Worm (Caenorhabditis elegans): ENCODE data around the gene aqp-11.

aqp-11 gene

ce11 chrIII:13714950-13715349, 41.9 kb downstream of the aqp-11 start:
- TF ChIP-seq nhr-76 (tag; optimal IDR thresholded peaks at IDR 0.05) (no peak), nhr-28 (tag; optimal IDR thresholded peaks at IDR 0.05) (no peak)

ce11 chrIII:13716266-13716665, 43.2 kb downstream of the aqp-11 start:
- TF ChIP-seq M03D4.4 (tag; optimal IDR thresholded peaks at IDR 0.05) (no peak), pha-4 (tag; optimal IDR thresholded peaks at IDR 0.05) (no peak), lin-13 (tag; optimal IDR thresholded peaks at IDR 0.05) (no peak), nhr-28 (tag; optimal IDR thresholded peaks at IDR 0.05) (no peak), drap-1 (GFP tag; optimal IDR thresholded peaks at IDR 0.05) (no peak), elt-3 (tag; optimal IDR thresholded peaks at IDR 0.05) (no peak), lin-32 (GFP tag; optimal IDR thresholded peaks at IDR 0.05) (no peak), tbx-8 (GFP tag; optimal IDR thresholded peaks at IDR 0.05) (no peak), ceh-43 (GFP tag; optimal IDR thresholded peaks at IDR 0.05) (no peak), hlh-1 (tag; optimal IDR thresholded peaks at IDR 0.05) (no peak), nhr-12 (tag; optimal IDR thresholded peaks at IDR 0.05) (no peak), blmp-1 (tag; optimal IDR thresholded peaks at IDR 0.05) (no peak), ztf-11 (tag; optimal IDR thresholded peaks at IDR 0.05) (no peak)

ce11 chrIII:13716831-13717230, 43.8 kb downstream of the aqp-11 start:
- no peak for TF ChIP-seq drap-1 (GFP tag; optimal IDR thresholded peaks at IDR 0.05)
- no peak for TF ChIP-seq snpc-4 (tag; optimal IDR thresholded peaks at IDR 0.05)
- TF ChIP-seq lsy-2 (tag; optimal IDR thresholded peaks at IDR 0.05) = no peak
- TF ChIP-seq elt-3 (tag; optimal IDR thresholded peaks at IDR 0.05) = no peak
- TF ChIP-seq pha-4 (tag; optimal IDR thresholded peaks at IDR 0.05) = no peak
- TF ChIP-seq tbx-8 (GFP tag; optimal IDR thresholded peaks at IDR 0.05) = no peak
- no peak for TF ChIP-seq nhr-76 (tag; optimal IDR thresholded peaks at IDR 0.05)
- TF ChIP-seq mls-2 (tag; optimal IDR thresholded peaks at IDR 0.05) = no peak
- TF ChIP-seq ceh-83 (GFP tag; optimal IDR thresholded peaks at IDR 0.05) = no peak
- no peak for TF ChIP-seq cnd-1 (tag; optimal IDR thresholded peaks at IDR 0.05)
- no peak for TF ChIP-seq hlh-1 (tag; optimal IDR thresholded peaks at IDR 0.05)
- TF ChIP-seq ceh-39 (tag; optimal IDR thresholded peaks at IDR 0.05) = no peak
- no peak for TF ChIP-seq sem-2 (GFP tag; optimal IDR thresholded peaks at IDR 0.05)

ce11 chrIII:13717505-13717904, 44.4 kb downstream of the aqp-11 start:
- TF ChIP-seq mab-5 (tag; optimal IDR thresholded peaks at IDR 0.05) = no peak
- TF ChIP-seq sptf-1 (tag; optimal IDR thresholded peaks at IDR 0.05) = peak; percentile 17
- TF ChIP-seq elt-3 (tag; optimal IDR thresholded peaks at IDR 0.05) = no peak
- TF ChIP-seq pha-4 (tag; optimal IDR thresholded peaks at IDR 0.05) = peak; percentile 55
- peak; percentile 5 for TF ChIP-seq ztf-11 (tag; optimal IDR thresholded peaks at IDR 0.05)
- peak; percentile 53 for TF ChIP-seq M03D4.4 (tag; optimal IDR thresholded peaks at IDR 0.05)
- TF ChIP-seq nhr-12 (tag; optimal IDR thresholded peaks at IDR 0.05) = no peak
- no peak for TF ChIP-seq snpc-4 (tag; optimal IDR thresholded peaks at IDR 0.05)
- TF ChIP-seq nhr-2 (tag; optimal IDR thresholded peaks at IDR 0.05) = peak; percentile 74
- TF ChIP-seq mls-2 (tag; optimal IDR thresholded peaks at IDR 0.05) = peak; percentile 73
- TF ChIP-seq blmp-1 (tag; optimal IDR thresholded peaks at IDR 0.05) = no peak
- no peak for TF ChIP-seq nhr-237 (tag; optimal IDR thresholded peaks at IDR 0.05)
- peak; percentile 8 for TF ChIP-seq mep-1 (tag; optimal IDR thresholded peaks at IDR 0.05)
- TF ChIP-seq nhr-76 (tag; optimal IDR thresholded peaks at IDR 0.05) = no peak
- no peak for TF ChIP-seq ceh-83 (GFP tag; optimal IDR thresholded peaks at IDR 0.05)
- TF ChIP-seq lsy-2 (tag; optimal IDR thresholded peaks at IDR 0.05) = peak; percentile 34
- peak; percentile 99 for TF ChIP-seq unc-120 (tag; optimal IDR thresholded peaks at IDR 0.05; ENCODE audit: poor library complexity, severe bottlenecking)
- TF ChIP-seq tbx-8 (GFP tag; optimal IDR thresholded peaks at IDR 0.05) = no peak
- TF ChIP-seq bed-3 (GFP tag; optimal IDR thresholded peaks at IDR 0.05) = no peak
- TF ChIP-seq ham-2 (GFP tag; optimal IDR thresholded peaks at IDR 0.05) = peak; percentile 84
- peak; percentile 69 for TF ChIP-seq drap-1 (GFP tag; optimal IDR thresholded peaks at IDR 0.05)
- TF ChIP-seq zip-8 (tag; optimal IDR thresholded peaks at IDR 0.05) = no peak
- TF ChIP-seq ceh-39 (tag; optimal IDR thresholded peaks at IDR 0.05) = no peak
- peak; percentile 53 for TF ChIP-seq cnd-1 (tag; optimal IDR thresholded peaks at IDR 0.05)
- TF ChIP-seq ceh-43 (GFP tag; optimal IDR thresholded peaks at IDR 0.05) = no peak
- peak; percentile 55 for TF ChIP-seq ces-1 (GFP tag; optimal IDR thresholded peaks at IDR 0.05)
- no peak for TF ChIP-seq unc-39 (tag; optimal IDR thresholded peaks at IDR 0.05)
- TF ChIP-seq elt-1 (tag; optimal IDR thresholded peaks at IDR 0.05; ENCODE audit: borderline replicate concordance, insufficient read depth) = no peak
- TF ChIP-seq lin-32 (GFP tag; optimal IDR thresholded peaks at IDR 0.05) = peak; percentile 10
- peak; percentile 24 for TF ChIP-seq flh-1 (GFP tag; optimal IDR thresholded peaks at IDR 0.05)
- peak; percentile 32 for TF ChIP-seq hlh-1 (tag; optimal IDR thresholded peaks at IDR 0.05)
- peak; percentile 30 for TF ChIP-seq unc-62 (GFP tag; optimal IDR thresholded peaks at IDR 0.05)
- TF ChIP-seq sem-2 (GFP tag; optimal IDR thresholded peaks at IDR 0.05) = no peak
- peak; percentile 56 for TF ChIP-seq lin-13 (tag; optimal IDR thresholded peaks at IDR 0.05)
- no peak for TF ChIP-seq nhr-28 (tag; optimal IDR thresholded peaks at IDR 0.05)

Data from whole organism, mixed stage, embryonic.